Worm (Caenorhabditis elegans) whole organism, mixed stage, embryonic: ENCODE data around the gene F56C3.10.
"Not testable (repeated sequence)": the region's sequence is repeated elsewhere in the genome, so short reads cannot be mapped to it uniquely, and the experiment has no call there.

Experiments
- bed-3 ChIP-seq: fragments of 200-800 bp; sonication (Bioruptor generic); optimal IDR thresholded peaks from 3 replicates; lab custom pipeline; 2018; ENCODE audit warnings: mild to moderate bottlenecking, missing genetic modification characterization, moderate library complexity, missing compliant biosample characterization
- ceh-39 ChIP-seq: fragments of 150-350 bp; optimal IDR thresholded peaks from 2 replicates; lab custom pipeline; 2014; ENCODE audit warnings: missing biosample characterization, missing genetic modification characterization
- ceh-43 ChIP-seq: fragments of 200-800 bp; sonication (Bioruptor generic); optimal IDR thresholded peaks from 2 replicates; lab custom pipeline; 2018; ENCODE audit warnings: mild to moderate bottlenecking, missing genetic modification characterization, moderate library complexity, missing compliant biosample characterization
- ceh-83 ChIP-seq: fragments of 200-800 bp; sonication (Bioruptor generic); optimal IDR thresholded peaks from 2 replicates; lab custom pipeline; 2018; ENCODE audit warnings: mild to moderate bottlenecking, missing genetic modification characterization, missing compliant biosample characterization
- ces-1 ChIP-seq: fragments of 150-350 bp; optimal IDR thresholded peaks from 2 replicates; lab custom pipeline; 2014; ENCODE audit warnings: missing biosample characterization, missing genetic modification reagents, missing genetic modification characterization
- cnd-1 ChIP-seq: fragments of 200-800 bp; sonication (Bioruptor generic); optimal IDR thresholded peaks from 2 replicates; lab custom pipeline; 2018; ENCODE audit warnings: mild to moderate bottlenecking, missing genetic modification characterization, missing compliant biosample characterization
- drap-1 ChIP-seq: fragments of 200-800 bp; sonication (Bioruptor generic); optimal IDR thresholded peaks from 3 replicates; lab custom pipeline; 2018; ENCODE audit warnings: mild to moderate bottlenecking, missing genetic modification characterization, missing compliant biosample characterization
- elt-1 ChIP-seq: sonication (generic microtip); optimal IDR thresholded peaks from 2 replicates; lab custom pipeline; 2017; ENCODE audit warnings: missing genetic modification characterization, mild to moderate bottlenecking, missing compliant biosample characterization, antibody characterized with exemption, moderate library complexity, borderline replicate concordance; ENCODE audit not compliant: insufficient read depth
- elt-3 ChIP-seq: fragments of 150-350 bp; optimal IDR thresholded peaks from 2 replicates; lab custom pipeline; 2014; ENCODE audit warnings: missing biosample characterization, missing genetic modification characterization
- flh-1 ChIP-seq: fragments of 200-800 bp; sonication (Bioruptor generic); optimal IDR thresholded peaks from 2 replicates; lab custom pipeline; 2018; ENCODE audit warnings: mild to moderate bottlenecking, missing genetic modification characterization, moderate library complexity, missing compliant biosample characterization
- ham-2 ChIP-seq: fragments of 200-800 bp; sonication (Bioruptor generic); optimal IDR thresholded peaks from 2 replicates; lab custom pipeline; 2018; ENCODE audit warnings: mild to moderate bottlenecking, missing genetic modification characterization, missing compliant biosample characterization
- lin-13 ChIP-seq: fragments of 150-350 bp; optimal IDR thresholded peaks from 2 replicates; lab custom pipeline; 2014; ENCODE audit warnings: missing biosample characterization, missing genetic modification characterization
- lin-32 ChIP-seq: fragments of 200-800 bp; sonication (Bioruptor generic); optimal IDR thresholded peaks from 2 replicates; lab custom pipeline; 2018; ENCODE audit warnings: mild to moderate bottlenecking, missing genetic modification characterization, missing compliant biosample characterization
- lsy-2 ChIP-seq: fragments of 150-350 bp; optimal IDR thresholded peaks from 2 replicates; lab custom pipeline; 2014; ENCODE audit warnings: missing biosample characterization, missing genetic modification characterization
- mab-5 ChIP-seq: fragments of 150-350 bp; optimal IDR thresholded peaks from 2 replicates; lab custom pipeline; 2014; ENCODE audit warnings: missing biosample characterization, missing genetic modification characterization
- mls-2 ChIP-seq: sonication (generic microtip); optimal IDR thresholded peaks from 2 replicates; lab custom pipeline; 2016; ENCODE audit warnings: mild to moderate bottlenecking, missing genetic modification characterization, moderate library complexity, missing compliant biosample characterization
- nhr-12 ChIP-seq: fragments of 150-350 bp; optimal IDR thresholded peaks from 2 replicates; lab custom pipeline; 2014; ENCODE audit warnings: missing biosample characterization, missing genetic modification characterization
- nhr-2 ChIP-seq: fragments of 150-350 bp; optimal IDR thresholded peaks from 2 replicates; lab custom pipeline; 2014; ENCODE audit warnings: missing biosample characterization, missing genetic modification characterization
- nhr-28 ChIP-seq: fragments of 150-350 bp; optimal IDR thresholded peaks from 2 replicates; lab custom pipeline; 2014; ENCODE audit warnings: missing biosample characterization, missing genetic modification characterization
- nhr-76 ChIP-seq: sonication (generic microtip); optimal IDR thresholded peaks from 2 replicates; lab custom pipeline; 2017; ENCODE audit warnings: missing biosample characterization, missing genetic modification characterization
- pha-4 ChIP-seq: fragments of 150-350 bp; optimal IDR thresholded peaks from 2 replicates; lab custom pipeline; 2018; ENCODE audit warnings: missing biosample characterization, missing genetic modification reagents, missing genetic modification characterization
- sem-2 ChIP-seq: fragments of 200-800 bp; sonication (Bioruptor generic); optimal IDR thresholded peaks from 2 replicates; lab custom pipeline; 2018; ENCODE audit warnings: mild to moderate bottlenecking, missing genetic modification characterization, missing compliant biosample characterization
- snpc-4 ChIP-seq: fragments of 150-350 bp; optimal IDR thresholded peaks from 2 replicates; lab custom pipeline; 2014; ENCODE audit warnings: missing biosample characterization, missing genetic modification characterization
- sptf-1 ChIP-seq: sonication (generic microtip); optimal IDR thresholded peaks from 2 replicates; lab custom pipeline; 2017; ENCODE audit warnings: mild to moderate bottlenecking, missing genetic modification characterization, moderate library complexity, missing compliant biosample characterization
- tbx-8 ChIP-seq: fragments of 200-800 bp; sonication (Bioruptor generic); optimal IDR thresholded peaks from 2 replicates; lab custom pipeline; 2018; ENCODE audit warnings: mild to moderate bottlenecking, missing genetic modification characterization, moderate library complexity, missing compliant biosample characterization
- unc-120 ChIP-seq: sonication (generic microtip); optimal IDR thresholded peaks from 2 replicates; lab custom pipeline; 2017; ENCODE audit warnings: missing genetic modification characterization, missing compliant biosample characterization; ENCODE audit not compliant: poor library complexity, severe bottlenecking
- unc-62 ChIP-seq: fragments of 150-350 bp; optimal IDR thresholded peaks from 2 replicates; lab custom pipeline; 2014; ENCODE audit warnings: missing biosample characterization, missing genetic modification reagents, missing genetic modification characterization
- zip-8 ChIP-seq: fragments of 150-350 bp; optimal IDR thresholded peaks from 2 replicates; lab custom pipeline; 2014; ENCODE audit warnings: missing biosample characterization, missing genetic modification characterization
- ztf-11 ChIP-seq: fragments of 150-350 bp; optimal IDR thresholded peaks from 2 replicates; lab custom pipeline; 2014; ENCODE audit warnings: missing biosample characterization, missing genetic modification characterization

Gene F56C3.10

DNA sequence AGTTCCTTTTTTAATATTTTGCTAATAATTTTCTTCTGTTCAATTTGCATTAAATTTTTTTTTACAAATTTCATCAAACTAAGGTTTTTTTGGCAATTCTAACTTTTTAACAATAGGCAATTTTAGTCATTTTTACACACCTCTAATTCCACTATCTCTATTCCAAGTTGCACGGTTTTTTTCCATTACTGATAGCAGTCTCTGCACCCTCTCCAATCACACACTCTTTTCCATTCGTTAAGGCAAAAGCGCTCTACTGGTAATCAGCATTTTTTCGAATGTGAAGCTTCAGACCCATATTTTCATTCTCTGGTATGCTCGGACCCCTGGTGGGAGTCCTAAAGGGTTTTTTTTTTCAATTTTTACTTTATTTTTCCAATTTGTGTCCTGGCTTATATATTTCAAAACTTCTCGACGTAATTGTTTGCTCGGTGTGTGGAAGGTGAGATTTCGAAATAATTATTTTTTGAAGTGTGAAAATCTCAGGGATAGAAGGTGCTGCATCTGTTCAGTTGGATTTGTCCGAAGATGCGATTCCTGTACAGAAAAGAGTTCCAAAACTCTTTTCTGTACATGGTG lies 35.4 kb upstream of the F56C3.10 start, which contains the start of the genes F19G12.4 and F19G12.8:
F19G12.4 (plus strand) TSS at position 529 of the 579 bp plus-strand sequence.
F19G12.8 (plus strand) TSS at position 545 of the 579 bp plus-strand sequence.
- TF ChIP-seq ces-1 (GFP tag; lab: Kevin White, UChicago) (no peak), ceh-39 (tag; lab: Kevin White, UChicago) (no peak), nhr-28 (tag; lab: Kevin White, UChicago) (no peak), lin-32 (GFP tag; lab: Kevin White, UChicago) (no peak), nhr-76 (tag; lab: Kevin White, UChicago) (no peak), snpc-4 (no peak), ceh-43 (GFP tag; lab: Kevin White, UChicago) (no peak), unc-120 (tag; lab: Kevin White, UChicago) (no peak), lsy-2 (no peak)

ce11 chrX:1412844-1413243 lies 31.4 kb upstream of the F56C3.10 start, which contains the start of gene srh-19:
srh-19 (plus strand) TSS chrX:1413144.
- TF ChIP-seq elt-3 (tag; lab: Kevin White, UChicago), result no peak
- no peak for TF ChIP-seq nhr-28 (tag; lab: Kevin White, UChicago)
- no peak for TF ChIP-seq ztf-11 (tag; lab: Kevin White, UChicago)
- TF ChIP-seq ham-2 (GFP tag; lab: Kevin White, UChicago), result no peak
- no peak for TF ChIP-seq sem-2 (GFP tag; lab: Kevin White, UChicago)
- TF ChIP-seq mls-2 (tag; lab: Kevin White, UChicago), result no peak
- no peak for TF ChIP-seq bed-3 (GFP tag; lab: Kevin White, UChicago)
- TF ChIP-seq unc-120 (tag; lab: Kevin White, UChicago), result no peak
- TF ChIP-seq pha-4 (tag; lab: Kevin White, UChicago), result no peak
- TF ChIP-seq mab-5 (tag; lab: Kevin White, UChicago), result no peak
- TF ChIP-seq ceh-83, result no peak
- no peak for TF ChIP-seq ces-1 (GFP tag; lab: Kevin White, UChicago)
- TF ChIP-seq tbx-8 (GFP tag; lab: Kevin White, UChicago), result no peak
- no peak for TF ChIP-seq unc-62
- TF ChIP-seq lsy-2, result no peak
- TF ChIP-seq sptf-1, result no peak
- no peak for TF ChIP-seq nhr-12 (tag; lab: Kevin White, UChicago)

DNA sequence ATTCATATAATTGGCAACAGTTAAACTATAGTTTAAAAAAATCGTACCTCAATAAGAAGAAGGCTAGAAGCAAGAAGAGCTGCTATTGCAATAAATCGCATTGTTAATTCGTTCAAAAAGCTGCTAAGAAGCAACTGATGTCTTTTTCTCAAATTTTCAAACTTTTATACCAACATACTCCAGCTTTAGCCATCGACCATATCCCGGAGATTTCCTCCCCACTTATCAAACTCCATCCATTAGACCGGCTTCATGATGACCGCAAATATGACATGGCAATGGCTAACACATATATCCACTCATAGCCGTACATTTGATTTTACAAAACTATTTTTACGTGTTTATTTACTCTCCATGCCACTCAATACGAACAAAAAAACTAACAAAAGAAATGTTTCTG lies 29.1 kb upstream of the F56C3.10 start, which contains the start of gene abu-2:
abu-2 (minus strand) TSS at position 101 of the 400 bp plus-strand sequence.
- TF ChIP-seq sptf-1, result no peak
- no peak for TF ChIP-seq lin-32 (GFP tag; lab: Kevin White, UChicago)
- TF ChIP-seq lin-13 (tag; lab: Kevin White, UChicago), result no peak
- no peak for TF ChIP-seq drap-1 (GFP tag; lab: Kevin White, UChicago)
- no peak for TF ChIP-seq ham-2 (GFP tag; lab: Kevin White, UChicago)
- no peak for TF ChIP-seq mab-5 (tag; lab: Kevin White, UChicago)
- no peak for TF ChIP-seq flh-1 (GFP tag; lab: Kevin White, UChicago)

ce11 chrX:1409224-1409623 lies 27.8 kb upstream of the F56C3.10 start:
- no peak for TF ChIP-seq lin-13 (tag; lab: Kevin White, UChicago)
- TF ChIP-seq bed-3 (GFP tag; lab: Kevin White, UChicago), result no peak
- TF ChIP-seq ceh-43 (GFP tag; lab: Kevin White, UChicago), result no peak
- TF ChIP-seq mab-5 (tag; lab: Kevin White, UChicago), result no peak
- TF ChIP-seq cnd-1 (tag; lab: Kevin White, UChicago), result no peak
- no peak for TF ChIP-seq unc-62
- TF ChIP-seq nhr-2, result no peak
- no peak for TF ChIP-seq ceh-39 (tag; lab: Kevin White, UChicago)
- TF ChIP-seq zip-8 (tag; lab: Kevin White, UChicago), result no peak
- TF ChIP-seq tbx-8 (GFP tag; lab: Kevin White, UChicago), result no peak
- TF ChIP-seq elt-1 (tag; lab: Kevin White, UChicago), result no peak
- no peak for TF ChIP-seq sptf-1
- TF ChIP-seq elt-3 (tag; lab: Kevin White, UChicago), result no peak
- no peak for TF ChIP-seq ztf-11 (tag; lab: Kevin White, UChicago)
- no peak for TF ChIP-seq ham-2 (GFP tag; lab: Kevin White, UChicago)
- no peak for TF ChIP-seq lin-32 (GFP tag; lab: Kevin White, UChicago)
- TF ChIP-seq lsy-2, result no peak

ce11 chrX:1403971-1404370 lies 22.5 kb upstream of the F56C3.10 start, which contains the start of gene ZK402.1:
ZK402.1 (plus strand) TSS chrX:1404271.
- TF ChIP-seq nhr-2; ceh-39 (tag; lab: Kevin White, UChicago); snpc-4: not testable (repeated sequence)
